Fruit fly (Drosophila melanogaster) whole organism, wandering third instar larva: Measurements from ENCODE around the gene CG10428.

ENCODE experiments used
- CG9705 ChIP-seq: fragments of 200-800 bp; sonication (Bioruptor generic); optimal IDR thresholded peaks from 2 replicates; lab custom pipeline; 2018; ENCODE audit warnings: missing biosample characterization, mild to moderate bottlenecking, missing genetic modification characterization
- Dfd ChIP-seq: fragments of >200 bp; optimal IDR thresholded peaks from 2 replicates; lab custom pipeline; 2017; ENCODE audit warnings: missing biosample characterization, missing genetic modification characterization
- Hnf4 ChIP-seq: fragments of 200-800 bp; sonication (Bioruptor generic); optimal IDR thresholded peaks from 2 replicates; lab custom pipeline; 2016; ENCODE audit warnings: missing biosample characterization, mild to moderate bottlenecking, missing genetic modification characterization
- Myc ChIP-seq: fragments of >200 bp; optimal IDR thresholded peaks from 2 replicates; lab custom pipeline; 2017
- N ChIP-seq: fragments of >200 bp; optimal IDR thresholded peaks from 2 replicates; lab custom pipeline; 2018; ENCODE audit warnings: missing biosample characterization, missing external identifiers, missing genetic modification characterization
- OdsH ChIP-seq: fragments of 200-800 bp; sonication (Bioruptor generic); optimal IDR thresholded peaks from 2 replicates; lab custom pipeline; 2016; ENCODE audit warnings: missing biosample characterization, mild to moderate bottlenecking, missing genetic modification characterization
- Vsx2 ChIP-seq: fragments of 200-300, 225-300 bp; sonication (Bioruptor generic); optimal IDR thresholded peaks from 2 replicates; lab custom pipeline; 2018; ENCODE audit warnings: missing biosample characterization, missing genetic modification characterization; ENCODE audit not compliant: partially characterized antibody
- brk ChIP-seq: fragments of 200-800 bp; sonication (Bioruptor generic); optimal IDR thresholded peaks from 2 replicates; lab custom pipeline; 2016; ENCODE audit warnings: missing biosample characterization, mild to moderate bottlenecking, missing genetic modification characterization
- ey ChIP-seq: fragments of 200-800 bp; sonication (Bioruptor generic); optimal IDR thresholded peaks from 2 replicates; lab custom pipeline; 2016; ENCODE audit warnings: missing biosample characterization, missing genetic modification characterization
- jim ChIP-seq: fragments of 175-275, 200-325 bp; sonication (Bioruptor generic); optimal IDR thresholded peaks from 2 replicates; lab custom pipeline; 2016; ENCODE audit warnings: missing biosample characterization, mild to moderate bottlenecking, missing genetic modification characterization
- psq ChIP-seq: fragments of 200-800 bp; sonication (Bioruptor generic); optimal IDR thresholded peaks from 3 replicates; lab custom pipeline; 2017; ENCODE audit warnings: missing biosample characterization, mild to moderate bottlenecking, missing genetic modification characterization, moderate library complexity

dm6 chr2L:18957142-18957674, 8.5 kb downstream of the CG10428 start, which contains the start of gene Bhmt:
- TF ChIP-seq ey (GFP tag; lab: Kevin White, UChicago): peak; percentile 61
- TF ChIP-seq OdsH: peak; percentile 87
- TF ChIP-seq Vsx2: no peak
- peak; percentile 84 for TF ChIP-seq brk (GFP tag; lab: Kevin White, UChicago)
- TF ChIP-seq psq (GFP tag; lab: Kevin White, UChicago): peak; percentile 87
- TF ChIP-seq jim (GFP tag; lab: Kevin White, UChicago): no peak
- peak; percentile 49 for TF ChIP-seq CG9705 (GFP tag; lab: Kevin White, UChicago)
- TF ChIP-seq N (GFP tag; lab: Kevin White, UChicago): no peak
- no peak for TF ChIP-seq Myc (lab: Kevin White, UChicago)
- TF ChIP-seq Hnf4 (GFP tag; lab: Kevin White, UChicago): peak; percentile 73
- no peak for TF ChIP-seq Dfd (GFP tag; lab: Kevin White, UChicago)
